Fruit fly (Drosophila melanogaster) whole organism, larva: ENCODE data around the gene Rm62.
A peak's percentile ranks its signal among the peaks of the same experiment; 100 is the strongest.

ENCODE experiments used
- noc ChIP-seq: fragments of 200-800 bp; sonication (Bioruptor generic); optimal IDR thresholded peaks from 3 replicates; lab custom pipeline; 2019; ENCODE audit warnings: missing biosample characterization, mild to moderate bottlenecking, missing genetic modification characterization, moderate library complexity

Rm62 gene

dm6 chr3R:6008202-6009062 is at the start of gene Rm62:
Gene Rm62, minus strand, starts transcription at chr3R:6008579.
- TF ChIP-seq noc (tag; lab: Kevin White, UChicago) = peak; percentile 36

dm6 chr3R:6057436-6057835 is 49.1 kb upstream of the Rm62 start, which contains the start of gene CG15580:
Gene CG15580, minus strand, starts transcription at chr3R:6057536.
- TF ChIP-seq noc (tag; lab: Kevin White, UChicago) = no peak

- no peak for TF ChIP-seq noc (tag; lab: Kevin White, UChicago)
Measured at dm6 chr3R:6038200-6038599, 29.8 kb upstream of the Rm62 start.

- no peak for TF ChIP-seq noc (tag; lab: Kevin White, UChicago)
Measured at dm6 chr3R:6027674-6028073, 19.3 kb upstream of the Rm62 start.

- no peak for TF ChIP-seq noc (tag; lab: Kevin White, UChicago)
Measured at dm6 chr3R:6027138-6027537, 18.8 kb upstream of the Rm62 start, which contains the start of gene CtsL3. Gene CtsL3, minus strand, starts transcription at chr3R:6027238.

dm6 chr3R:6025227-6025626 is 16.8 kb upstream of the Rm62 start:
- TF ChIP-seq noc (tag; lab: Kevin White, UChicago) = no peak

- no peak for TF ChIP-seq noc (tag; lab: Kevin White, UChicago)
Measured at dm6 chr3R:6011832-6012231, 3.5 kb upstream of the Rm62 start, which contains the start of gene CG10280. Gene CG10280, minus strand, starts transcription at chr3R:6011932.

dm6 chr3R:6009510-6010407 is 1.4 kb upstream of the Rm62 start:
- TF ChIP-seq noc (tag; lab: Kevin White, UChicago) = no peak

- peak; percentile 42 for TF ChIP-seq noc (tag; lab: Kevin White, UChicago)
Measured at dm6 chr3R:6007123-6008000, 1.0 kb downstream of the Rm62 start.

dm6 chr3R:6006595-6006994 is 1.8 kb downstream of the Rm62 start:
- TF ChIP-seq noc (tag; lab: Kevin White, UChicago) = no peak

- TF ChIP-seq noc (tag; lab: Kevin White, UChicago) = no peak
Measured at dm6 chr3R:5998831-5999230, 9.5 kb downstream of the Rm62 start.

- peak; percentile 21 for TF ChIP-seq noc (tag; lab: Kevin White, UChicago)
Measured at dm6 chr3R:5998235-5998666, 10.1 kb downstream of the Rm62 start.

- no peak for TF ChIP-seq noc (tag; lab: Kevin White, UChicago)
Measured at dm6 chr3R:5997822-5998221, 10.6 kb downstream of the Rm62 start.

dm6 chr3R:5995381-5995780 is 13.0 kb downstream of the Rm62 start:
- no peak for TF ChIP-seq noc (tag; lab: Kevin White, UChicago)

- no peak for TF ChIP-seq noc (tag; lab: Kevin White, UChicago)
Measured at dm6 chr3R:5993857-5994256, 14.5 kb downstream of the Rm62 start.
